Worm (Caenorhabditis elegans) whole organism, midembryonic: ENCODE data around the gene mutd-1.

ENCODE experiments used
- T22C8.4 ChIP-seq: fragments of 200-800 bp; sonication (Bioruptor generic); IDR thresholded peaks from 2 replicates; pipeline ENCODE4 v1.3.6; 2022; ENCODE audit warnings: missing genetic modification characterization, missing compliant biosample characterization
- cog-1 ChIP-seq: sonication (generic microtip); optimal IDR thresholded peaks from 2 replicates; lab custom pipeline; 2016; ENCODE audit warnings: missing genetic modification characterization, missing compliant biosample characterization
- flt-1 ChIP-seq: fragments of 200-800 bp; sonication (Bioruptor generic); IDR thresholded peaks from 2 replicates; pipeline ENCODE4 v1.3.6; 2022; ENCODE audit warnings: missing genetic modification characterization, missing compliant biosample characterization
- klf-2 ChIP-seq: fragments of 200-800 bp; sonication (Bioruptor generic); conservative IDR thresholded peaks from 2 replicates; pipeline ENCODE4 v1.3.6; 2022; ENCODE audit warnings: missing genetic modification reagents, missing genetic modification characterization, missing compliant biosample characterization
- med-1 ChIP-seq: sonication (generic microtip); optimal IDR thresholded peaks from 2 replicates; lab custom pipeline; 2017; ENCODE audit warnings: missing genetic modification characterization, mild to moderate bottlenecking, missing compliant biosample characterization, antibody characterized with exemption, missing genetic modification reagents; ENCODE audit not compliant: insufficient read depth
- ref-1 ChIP-seq: fragments of 200-800 bp; sonication (Bioruptor generic); conservative IDR thresholded peaks from 2 replicates; pipeline ENCODE4 v1.3.6; 2022; ENCODE audit warnings: missing genetic modification reagents, missing genetic modification characterization, missing compliant biosample characterization
- tab-1 ChIP-seq: fragments of 200-800 bp; sonication (Bioruptor generic); IDR thresholded peaks from 2 replicates; pipeline ENCODE4 v1.3.6; 2022; ENCODE audit warnings: missing genetic modification characterization, missing compliant biosample characterization
- ztf-23 ChIP-seq: fragments of 200-800 bp; sonication (Bioruptor generic); IDR thresholded peaks from 2 replicates; pipeline ENCODE4 v1.3.6; 2022; ENCODE audit warnings: missing genetic modification reagents, missing genetic modification characterization, missing compliant biosample characterization
- ztf-29 ChIP-seq: fragments of 200-800 bp; sonication (Bioruptor generic); IDR thresholded peaks from 2 replicates; pipeline ENCODE4 v1.3.6; 2022; ENCODE audit warnings: missing genetic modification reagents, missing genetic modification characterization, missing compliant biosample characterization

mutd-1 gene

ce11 chrIV:7167983-7168760 lies 34.3 kb upstream of the mutd-1 start, which contains the start of gene skr-16:
Gene skr-16, plus strand, starts transcription at chrIV:7168710.
- TF ChIP-seq tab-1 (GFP tag; lab: Robert Waterston, UW) (no peak), ztf-29 (GFP tag; lab: Robert Waterston, UW) (no peak), flt-1 (no peak), T22C8.4 (GFP tag; lab: Robert Waterston, UW) (no peak), klf-2 (GFP tag; lab: Robert Waterston, UW) (no peak), cog-1 (tag; lab: Kevin White, UChicago) (no peak), ref-1 (GFP tag; lab: Robert Waterston, UW) (no peak), med-1 (GFP tag; lab: Kevin White, UChicago) (no peak), ztf-23 (GFP tag; lab: Robert Waterston, UW) (no peak)

- no peak for TF ChIP-seq tab-1 (GFP tag; lab: Robert Waterston, UW)
- TF ChIP-seq klf-2 (GFP tag; lab: Robert Waterston, UW), result no peak
- TF ChIP-seq ztf-23 (GFP tag; lab: Robert Waterston, UW), result no peak
- no peak for TF ChIP-seq ref-1 (GFP tag; lab: Robert Waterston, UW)
Observed at ce11 chrIV:7166553-7166952, 32.7 kb upstream of the mutd-1 start, which contains the start of gene C42D4.18. Gene C42D4.18, plus strand, starts transcription at chrIV:7166783.

ce11 chrIV:7165723-7166122 lies 31.8 kb upstream of the mutd-1 start, which contains the start of gene rpc-1:
Gene rpc-1, minus strand, starts transcription at chrIV:7165748.
- TF ChIP-seq klf-2 (GFP tag; lab: Robert Waterston, UW), result no peak
- no peak for TF ChIP-seq T22C8.4 (GFP tag; lab: Robert Waterston, UW)
- no peak for TF ChIP-seq ztf-23 (GFP tag; lab: Robert Waterston, UW)
- no peak for TF ChIP-seq ztf-29 (GFP tag; lab: Robert Waterston, UW)
- TF ChIP-seq tab-1 (GFP tag; lab: Robert Waterston, UW), result no peak
- TF ChIP-seq med-1 (GFP tag; lab: Kevin White, UChicago), result no peak
- TF ChIP-seq flt-1, result no peak
- TF ChIP-seq ref-1 (GFP tag; lab: Robert Waterston, UW), result no peak
- TF ChIP-seq cog-1 (tag; lab: Kevin White, UChicago), result no peak

ce11 chrIV:7159586-7159985 lies 25.7 kb upstream of the mutd-1 start:
- TF ChIP-seq ztf-23 (GFP tag; lab: Robert Waterston, UW) (no peak), tab-1 (GFP tag; lab: Robert Waterston, UW) (no peak), ztf-29 (GFP tag; lab: Robert Waterston, UW) (no peak), klf-2 (GFP tag; lab: Robert Waterston, UW) (no peak), cog-1 (tag; lab: Kevin White, UChicago) (no peak), flt-1 (no peak)

ce11 chrIV:7158161-7158560 lies 24.3 kb upstream of the mutd-1 start:
- TF ChIP-seq cog-1 (tag; lab: Kevin White, UChicago) (no peak), T22C8.4 (GFP tag; lab: Robert Waterston, UW) (no peak), ztf-23 (GFP tag; lab: Robert Waterston, UW) (no peak), med-1 (GFP tag; lab: Kevin White, UChicago) (no peak), ztf-29 (GFP tag; lab: Robert Waterston, UW) (no peak), klf-2 (GFP tag; lab: Robert Waterston, UW) (no peak), flt-1 (no peak), tab-1 (GFP tag; lab: Robert Waterston, UW) (no peak), ref-1 (GFP tag; lab: Robert Waterston, UW) (no peak)

ce11 chrIV:7156356-7156755 lies 22.5 kb upstream of the mutd-1 start, which contains the start of gene maph-9:
Gene maph-9, plus strand, starts transcription at chrIV:7156628.
- TF ChIP-seq tab-1 (GFP tag; lab: Robert Waterston, UW) (no peak), ztf-23 (GFP tag; lab: Robert Waterston, UW) (no peak), flt-1 (no peak), med-1 (GFP tag; lab: Kevin White, UChicago) (no peak), ztf-29 (GFP tag; lab: Robert Waterston, UW) (no peak), klf-2 (GFP tag; lab: Robert Waterston, UW) (no peak), T22C8.4 (GFP tag; lab: Robert Waterston, UW) (no peak), cog-1 (tag; lab: Kevin White, UChicago) (no peak), ref-1 (GFP tag; lab: Robert Waterston, UW) (no peak)

ce11 chrIV:7154356-7154755 lies 20.5 kb upstream of the mutd-1 start, which contains the start of gene C34D4.2:
Gene C34D4.2, plus strand, starts transcription at chrIV:7154656.
- no peak for TF ChIP-seq tab-1 (GFP tag; lab: Robert Waterston, UW)
- no peak for TF ChIP-seq flt-1
- TF ChIP-seq med-1 (GFP tag; lab: Kevin White, UChicago), result no peak
- no peak for TF ChIP-seq ref-1 (GFP tag; lab: Robert Waterston, UW)
- TF ChIP-seq cog-1 (tag; lab: Kevin White, UChicago), result no peak
- TF ChIP-seq klf-2 (GFP tag; lab: Robert Waterston, UW), result no peak
- no peak for TF ChIP-seq T22C8.4 (GFP tag; lab: Robert Waterston, UW)
- no peak for TF ChIP-seq ztf-29 (GFP tag; lab: Robert Waterston, UW)
- TF ChIP-seq ztf-23 (GFP tag; lab: Robert Waterston, UW), result no peak

- TF ChIP-seq tab-1 (GFP tag; lab: Robert Waterston, UW) (no peak), cog-1 (tag; lab: Kevin White, UChicago) (no peak), ref-1 (GFP tag; lab: Robert Waterston, UW) (no peak), T22C8.4 (GFP tag; lab: Robert Waterston, UW) (no peak), flt-1 (no peak)
Observed at ce11 chrIV:7153362-7153761, 19.5 kb upstream of the mutd-1 start, which contains the start of gene C34D4.3. Gene C34D4.3, plus strand, starts transcription at chrIV:7153662.

ce11 chrIV:7152409-7152808 lies 18.5 kb upstream of the mutd-1 start, which contains the start of gene col-113:
Gene col-113, minus strand, starts transcription at chrIV:7152509.
- TF ChIP-seq med-1 (GFP tag; lab: Kevin White, UChicago), result no peak
- no peak for TF ChIP-seq tab-1 (GFP tag; lab: Robert Waterston, UW)
